Worm (Caenorhabditis elegans) whole organism, midembryonic: ENCODE measurements around the gene srh-19.
"Not testable (repeated sequence)": the region's sequence is repeated elsewhere in the genome, so short reads cannot be mapped to it uniquely, and the experiment has no call there.

ENCODE experiments used
- T22C8.4 ChIP-seq: fragments of 200-800 bp; sonication (Bioruptor generic); IDR thresholded peaks from 2 replicates; pipeline ENCODE4 v1.3.6; 2022; ENCODE audit warnings: missing genetic modification characterization, missing compliant biosample characterization
- cog-1 ChIP-seq: sonication (generic microtip); optimal IDR thresholded peaks from 2 replicates; lab custom pipeline; 2016; ENCODE audit warnings: missing genetic modification characterization, missing compliant biosample characterization
- flt-1 ChIP-seq: fragments of 200-800 bp; sonication (Bioruptor generic); IDR thresholded peaks from 2 replicates; pipeline ENCODE4 v1.3.6; 2022; ENCODE audit warnings: missing genetic modification characterization, missing compliant biosample characterization
- klf-2 ChIP-seq: fragments of 200-800 bp; sonication (Bioruptor generic); conservative IDR thresholded peaks from 2 replicates; pipeline ENCODE4 v1.3.6; 2022; ENCODE audit warnings: missing genetic modification reagents, missing genetic modification characterization, missing compliant biosample characterization
- med-1 ChIP-seq: sonication (generic microtip); optimal IDR thresholded peaks from 2 replicates; lab custom pipeline; 2017; ENCODE audit warnings: missing genetic modification characterization, mild to moderate bottlenecking, missing compliant biosample characterization, antibody characterized with exemption, missing genetic modification reagents; ENCODE audit not compliant: insufficient read depth
- ref-1 ChIP-seq: fragments of 200-800 bp; sonication (Bioruptor generic); conservative IDR thresholded peaks from 2 replicates; pipeline ENCODE4 v1.3.6; 2022; ENCODE audit warnings: missing genetic modification reagents, missing genetic modification characterization, missing compliant biosample characterization
- tab-1 ChIP-seq: fragments of 200-800 bp; sonication (Bioruptor generic); IDR thresholded peaks from 2 replicates; pipeline ENCODE4 v1.3.6; 2022; ENCODE audit warnings: missing genetic modification characterization, missing compliant biosample characterization
- ztf-23 ChIP-seq: fragments of 200-800 bp; sonication (Bioruptor generic); IDR thresholded peaks from 2 replicates; pipeline ENCODE4 v1.3.6; 2022; ENCODE audit warnings: missing genetic modification reagents, missing genetic modification characterization, missing compliant biosample characterization
- ztf-29 ChIP-seq: fragments of 200-800 bp; sonication (Bioruptor generic); IDR thresholded peaks from 2 replicates; pipeline ENCODE4 v1.3.6; 2022; ENCODE audit warnings: missing genetic modification reagents, missing genetic modification characterization, missing compliant biosample characterization

Gene srh-19

DNA sequence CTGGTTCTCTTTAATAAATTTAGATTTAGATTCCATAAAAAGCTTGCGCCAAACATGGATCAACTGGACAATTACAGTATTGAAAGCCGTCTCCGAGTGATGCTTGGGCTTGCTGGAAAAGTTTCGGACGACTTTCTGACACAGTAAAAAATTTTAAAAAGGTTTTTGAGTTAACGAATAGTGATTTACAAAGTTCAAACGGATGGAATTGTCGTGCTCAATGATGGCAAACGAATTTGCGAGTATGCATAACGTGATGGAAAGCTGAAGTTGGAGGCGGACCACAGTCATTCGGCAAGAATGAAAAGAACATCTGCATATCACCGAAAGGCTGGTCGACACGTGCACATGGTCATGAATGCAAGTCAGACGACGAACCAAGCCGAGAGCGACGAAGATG, 9.0 kb upstream of the srh-19 start, which contains the start of gene ZK402.1:
Gene ZK402.1, plus strand, starts transcription at position 301 of the 400 bp plus-strand sequence.
- TF ChIP-seq ref-1 (GFP tag; lab: Robert Waterston, UW); flt-1; klf-2 (GFP tag; lab: Robert Waterston, UW): not testable (repeated sequence)

- TF ChIP-seq flt-1 (no peak), cog-1 (tag; lab: Kevin White, UChicago) (no peak), med-1 (GFP tag; lab: Kevin White, UChicago) (no peak), ztf-23 (GFP tag; lab: Robert Waterston, UW) (no peak), ref-1 (GFP tag; lab: Robert Waterston, UW) (no peak), ztf-29 (GFP tag; lab: Robert Waterston, UW) (no peak), T22C8.4 (GFP tag; lab: Robert Waterston, UW) (no peak)
These were observed 3.7 kb upstream of the srh-19 start for ce11 chrX:1409224-1409623.

DNA sequence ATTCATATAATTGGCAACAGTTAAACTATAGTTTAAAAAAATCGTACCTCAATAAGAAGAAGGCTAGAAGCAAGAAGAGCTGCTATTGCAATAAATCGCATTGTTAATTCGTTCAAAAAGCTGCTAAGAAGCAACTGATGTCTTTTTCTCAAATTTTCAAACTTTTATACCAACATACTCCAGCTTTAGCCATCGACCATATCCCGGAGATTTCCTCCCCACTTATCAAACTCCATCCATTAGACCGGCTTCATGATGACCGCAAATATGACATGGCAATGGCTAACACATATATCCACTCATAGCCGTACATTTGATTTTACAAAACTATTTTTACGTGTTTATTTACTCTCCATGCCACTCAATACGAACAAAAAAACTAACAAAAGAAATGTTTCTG, 2.4 kb upstream of the srh-19 start, which contains the start of gene abu-2:
Gene abu-2, minus strand, starts transcription at position 101 of the 400 bp plus-strand sequence.
- TF ChIP-seq tab-1 (GFP tag; lab: Robert Waterston, UW) (no peak), flt-1 (no peak), ref-1 (GFP tag; lab: Robert Waterston, UW) (no peak), ztf-23 (GFP tag; lab: Robert Waterston, UW) (no peak), klf-2 (GFP tag; lab: Robert Waterston, UW) (no peak), cog-1 (tag; lab: Kevin White, UChicago) (no peak)

- no peak for TF ChIP-seq flt-1
- TF ChIP-seq med-1 (GFP tag; lab: Kevin White, UChicago): no peak
- no peak for TF ChIP-seq ztf-23 (GFP tag; lab: Robert Waterston, UW)
- no peak for TF ChIP-seq ztf-29 (GFP tag; lab: Robert Waterston, UW)
- no peak for TF ChIP-seq klf-2 (GFP tag; lab: Robert Waterston, UW)
- TF ChIP-seq T22C8.4 (GFP tag; lab: Robert Waterston, UW): no peak
- no peak for TF ChIP-seq ref-1 (GFP tag; lab: Robert Waterston, UW)
These were observed 3.9 kb downstream of the srh-19 start, which contains the start of the genes F19G12.4 and F19G12.8 for ce11 chrX:1416776-1417354. Gene F19G12.4 (plus strand): TSS chrX:1417304. Gene F19G12.8 (plus strand): TSS chrX:1417320.

ce11 chrX:1419163-1419696, 6.3 kb downstream of the srh-19 start, which contains the start of gene F19G12.9:
Gene F19G12.9 (plus strand): TSS chrX:1419213.
- TF ChIP-seq klf-2 (GFP tag; lab: Robert Waterston, UW) (no peak), ztf-29 (GFP tag; lab: Robert Waterston, UW) (no peak), ref-1 (GFP tag; lab: Robert Waterston, UW) (no peak), tab-1 (GFP tag; lab: Robert Waterston, UW) (no peak), flt-1 (no peak), ztf-23 (GFP tag; lab: Robert Waterston, UW) (no peak), cog-1 (tag; lab: Kevin White, UChicago) (no peak)

DNA sequence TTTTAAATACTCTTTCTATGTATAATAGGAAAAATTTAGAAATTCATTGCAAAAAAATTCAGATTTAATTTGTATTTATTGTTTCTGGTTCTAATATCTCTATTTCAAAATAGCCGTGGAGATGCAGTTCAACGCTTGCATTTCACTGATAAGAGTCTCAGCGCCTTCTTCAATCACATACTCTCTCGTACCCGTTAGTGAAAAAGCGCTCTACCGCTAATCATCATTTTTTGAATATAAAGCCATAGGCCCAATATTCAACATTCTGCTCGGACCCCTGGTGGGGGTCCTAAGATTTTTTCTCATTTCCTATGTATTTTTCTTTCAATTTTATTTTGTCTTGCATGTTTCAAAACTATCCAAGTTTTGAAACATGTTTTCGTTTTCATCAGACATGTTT, 7.6 kb downstream of the srh-19 start:
- TF ChIP-seq cog-1 (tag; lab: Kevin White, UChicago) (no peak), ref-1 (GFP tag; lab: Robert Waterston, UW) (no peak), ztf-29 (GFP tag; lab: Robert Waterston, UW) (no peak), ztf-23 (GFP tag; lab: Robert Waterston, UW) (no peak), med-1 (GFP tag; lab: Kevin White, UChicago) (no peak), T22C8.4 (GFP tag; lab: Robert Waterston, UW) (no peak), flt-1 (no peak), tab-1 (GFP tag; lab: Robert Waterston, UW) (no peak)

DNA sequence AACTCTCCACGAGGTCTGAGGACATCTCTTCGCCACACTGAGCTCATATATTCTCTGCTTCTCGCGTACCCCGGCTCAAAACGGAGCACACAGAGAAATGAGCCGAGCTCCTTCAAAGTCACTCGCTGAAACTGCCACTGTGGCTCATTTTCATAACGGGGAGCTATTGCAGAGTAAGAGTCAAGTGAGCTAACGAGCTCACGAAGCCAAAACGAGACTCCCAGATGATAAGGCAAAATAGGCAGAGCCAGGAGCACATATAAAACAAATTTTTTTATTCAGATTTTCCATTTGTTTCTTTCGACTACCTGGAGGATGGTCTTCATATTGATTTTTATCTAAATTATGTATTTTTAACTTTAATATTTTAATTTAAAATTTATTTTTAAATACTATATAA, 11.6 kb downstream of the srh-19 start, which contains the start of gene F19G12.3:
Gene F19G12.3, plus strand, starts transcription at position 301 of the 400 bp plus-strand sequence.
- TF ChIP-seq cog-1 (tag; lab: Kevin White, UChicago) (no peak), klf-2 (GFP tag; lab: Robert Waterston, UW) (no peak), tab-1 (GFP tag; lab: Robert Waterston, UW) (no peak), T22C8.4 (GFP tag; lab: Robert Waterston, UW) (no peak)

DNA sequence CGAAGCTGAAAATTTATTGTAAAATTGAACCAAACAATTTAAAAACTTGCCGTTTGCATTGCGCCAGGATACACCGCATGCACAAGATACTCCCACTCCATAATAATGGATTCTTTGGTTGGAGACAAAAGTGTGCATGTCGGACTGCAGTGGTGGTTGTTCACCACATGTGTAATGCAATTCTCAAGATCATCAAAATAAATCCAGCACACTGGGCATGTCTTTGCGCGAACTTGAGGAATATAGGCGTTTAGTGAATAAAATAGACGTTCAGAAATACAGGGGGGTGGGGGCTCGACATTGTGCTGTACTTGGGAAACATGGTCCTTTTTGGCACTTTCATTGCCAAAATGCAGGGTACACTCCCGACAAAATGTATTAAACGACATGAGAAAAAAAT, 13.5 kb downstream of the srh-19 start, which contains the start of gene F19G12.11:
Gene F19G12.11, minus strand, starts transcription at position 101 of the 400 bp plus-strand sequence.
- TF ChIP-seq tab-1 (GFP tag; lab: Robert Waterston, UW): no peak
- no peak for TF ChIP-seq cog-1 (tag; lab: Kevin White, UChicago)
- no peak for TF ChIP-seq T22C8.4 (GFP tag; lab: Robert Waterston, UW)
- TF ChIP-seq flt-1: no peak
- no peak for TF ChIP-seq ztf-23 (GFP tag; lab: Robert Waterston, UW)
- TF ChIP-seq ztf-29 (GFP tag; lab: Robert Waterston, UW): no peak
- no peak for TF ChIP-seq ref-1 (GFP tag; lab: Robert Waterston, UW)
- no peak for TF ChIP-seq klf-2 (GFP tag; lab: Robert Waterston, UW)
- TF ChIP-seq med-1 (GFP tag; lab: Kevin White, UChicago): no peak

DNA sequence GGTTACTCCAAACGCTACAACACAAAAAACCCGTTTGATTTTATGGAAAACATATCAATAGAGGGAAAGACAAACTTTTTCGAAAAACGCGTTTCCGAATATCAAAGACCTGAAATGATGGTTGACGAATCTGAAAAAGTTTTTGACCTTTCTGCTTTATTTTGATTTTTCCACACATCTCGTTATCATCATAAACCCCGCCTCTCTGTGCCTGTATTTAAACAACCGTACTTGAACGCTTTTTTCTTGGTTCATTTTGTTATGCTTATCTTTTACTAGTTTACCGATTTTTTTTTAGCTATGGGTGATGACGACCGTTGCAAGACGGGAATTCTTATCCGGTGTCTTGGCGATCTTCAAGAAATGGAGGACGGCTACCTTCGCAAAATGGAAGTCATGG, 17.8 kb downstream of the srh-19 start, which contains the start of gene F19G12.1:
Gene F19G12.1, plus strand, starts transcription at position 301 of the 400 bp plus-strand sequence.
- TF ChIP-seq ref-1 (GFP tag; lab: Robert Waterston, UW); cog-1 (tag; lab: Kevin White, UChicago); ztf-29 (GFP tag; lab: Robert Waterston, UW): not testable (repeated sequence)
